Worm (Caenorhabditis elegans) whole organism, L2 larva: ENCODE results near the gene dnpp-1.
A peak's percentile ranks its signal among the peaks of the same experiment; 100 is the strongest.

Experiments used
- ceh-16 ChIP-seq: fragments of 150-350 bp; optimal IDR thresholded peaks from 2 replicates; lab custom pipeline; 2014; ENCODE audit warnings: missing biosample characterization, missing genetic modification characterization
- nhr-129 ChIP-seq: fragments of 150-350 bp; optimal IDR thresholded peaks from 2 replicates; lab custom pipeline; 2014; ENCODE audit warnings: missing biosample characterization, missing genetic modification characterization
- nhr-77 ChIP-seq: fragments of 150-350 bp; optimal IDR thresholded peaks from 2 replicates; lab custom pipeline; 2014; ENCODE audit warnings: missing biosample characterization, missing genetic modification characterization

DNA sequence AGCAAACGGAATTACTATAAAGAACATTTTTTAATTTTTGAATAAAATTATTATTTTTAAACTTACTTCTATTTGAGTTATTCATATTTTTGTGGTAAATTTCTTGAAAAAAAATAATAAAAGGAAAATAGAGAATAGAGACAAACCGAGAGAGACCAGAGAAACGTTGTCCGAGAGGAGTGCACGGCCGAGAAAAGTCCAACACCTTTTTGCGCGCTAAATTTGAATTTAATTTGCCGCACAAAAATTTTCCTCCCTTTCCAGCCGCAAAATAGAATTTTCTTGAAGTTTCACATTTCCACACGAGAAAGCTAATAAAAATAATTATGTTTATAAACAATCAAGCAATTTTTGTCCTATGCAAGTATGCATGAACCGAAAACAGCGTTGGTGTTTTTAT lies 8.2 kb upstream of the dnpp-1 start, which contains the start of the genes F01F1.11 and F01F1.3:
- TF ChIP-seq nhr-129 (peak; percentile 40), ceh-16 (tag; lab: Kevin White, UChicago) (no peak), nhr-77 (tag; lab: Kevin White, UChicago) (peak; percentile 11)
